Fruit fly (Drosophila melanogaster): ENCODE data around the gene CG15357.

The CG15357 gene

dm6 chr2L:1980708-1981339, 35.3 kb upstream of the CG15357 start, which contains the start of the genes CG15356 and CG15362 (continued):
- TF ChIP-seq Elba2 (GFP tag; optimal IDR thresholded peaks at IDR 0.05) (peak; percentile 96), CG9876 (GFP tag; optimal IDR thresholded peaks at IDR 0.05) (peak; percentile 19), kay (GFP tag; optimal IDR thresholded peaks at IDR 0.05) (no peak), Meics (GFP tag; optimal IDR thresholded peaks at IDR 0.05) (peak; percentile 56), zfh2 (GFP tag; optimal IDR thresholded peaks at IDR 0.05) (peak; percentile 43), Sry-δ (GFP tag; optimal IDR thresholded peaks at IDR 0.05) (peak; percentile 85), CG6791 (GFP tag; IDR thresholded peaks at IDR 0.05; ENCODE audit: partially characterized antibody) (peak; percentile 99), CG9817 (tag; optimal IDR thresholded peaks at IDR 0.05) (peak; percentile 26), Atf3 (GFP tag; optimal IDR thresholded peaks at IDR 0.05) (no peak), Dfd (GFP tag; optimal IDR thresholded peaks at IDR 0.05) (no peak), CG15269 (tag; optimal IDR thresholded peaks at IDR 0.05) (no peak), CG1233 (GFP tag; optimal IDR thresholded peaks at IDR 0.05) (peak; percentile 19), Doc3 (GFP tag; IDR thresholded peaks at IDR 0.05; ENCODE audit: partially characterized antibody) (peak; percentile 95), dm (GFP tag; optimal IDR thresholded peaks at IDR 0.05) (no peak), fd102C (GFP tag; optimal IDR thresholded peaks at IDR 0.05) (no peak), Gug (GFP tag; IDR thresholded peaks at IDR 0.05) (peak; percentile 60; the same call in 1 of the 4 replicates), CG8290 (GFP tag; optimal IDR thresholded peaks at IDR 0.05) (peak; percentile 16), CG8290 (tag; optimal IDR thresholded peaks at IDR 0.05) (no peak), lmd (GFP tag; IDR thresholded peaks at IDR 0.05) (no peak), CG5180 (GFP tag; optimal IDR thresholded peaks at IDR 0.05) (no peak), CG4854 (GFP tag; optimal IDR thresholded peaks at IDR 0.05) (peak; percentile 28), CG3838 (GFP tag; optimal IDR thresholded peaks at IDR 0.05) (no peak), YL-1 (GFP tag; optimal IDR thresholded peaks at IDR 0.05) (peak; percentile 41), CG6683 (GFP tag; optimal IDR thresholded peaks at IDR 0.05) (peak; percentile 10), CG2712 (tag; optimal IDR thresholded peaks at IDR 0.05) (peak; percentile 59), prd (optimal IDR thresholded peaks at IDR 0.05) (no peak), prd (GFP tag; IDR thresholded peaks at IDR 0.05) (peak; percentile 40; the same call in 1 of the 3 replicates), CG1024 (GFP tag; IDR thresholded peaks at IDR 0.05) (no peak), H2.0 (GFP tag; IDR thresholded peaks at IDR 0.05) (no peak), peb (GFP tag; IDR thresholded peaks at IDR 0.05) (no peak), psq (GFP tag; optimal IDR thresholded peaks at IDR 0.05) (no peak), scrt (GFP tag; optimal IDR thresholded peaks at IDR 0.05) (no peak), CG11093 (GFP tag; IDR thresholded peaks at IDR 0.05) (no peak), Bdp1 (GFP tag; optimal IDR thresholded peaks at IDR 0.05) (peak; percentile 2), CG9609 (GFP tag; optimal IDR thresholded peaks at IDR 0.05) (no peak), CG2875 (GFP tag; optimal IDR thresholded peaks at IDR 0.05) (peak; percentile 4), rib (GFP tag; IDR thresholded peaks at IDR 0.05) (no peak), az2 (GFP tag; optimal IDR thresholded peaks at IDR 0.05) (peak; percentile 16), Trl (optimal IDR thresholded peaks at IDR 0.05) (no peak), Trl (GFP tag; optimal IDR thresholded peaks at IDR 0.05) (no peak), CG16815 (GFP tag; optimal IDR thresholded peaks at IDR 0.05) (no peak), crol (GFP tag; IDR thresholded peaks at IDR 0.05) (no peak), Ptx1 (GFP tag; IDR thresholded peaks at IDR 0.05) (0 out of 2 replicates have a peak, but pooled peaks have one; percentile 9), Nf-YC (tag; optimal IDR thresholded peaks at IDR 0.05) (peak; percentile 29), vvl (GFP tag; IDR thresholded peaks at IDR 0.05) (peak; percentile 67), CG18619 (GFP tag; optimal IDR thresholded peaks at IDR 0.05) (peak; percentile 38), CG14441 (GFP tag; IDR thresholded peaks at IDR 0.05) (0 out of 2 replicates have a peak, but pooled peaks have one; percentile 8), lbe (GFP tag; optimal IDR thresholded peaks at IDR 0.05) (peak; percentile 43), CG11723 (GFP tag; optimal IDR thresholded peaks at IDR 0.05) (no peak), CG11695 (GFP tag; IDR thresholded peaks at IDR 0.05) (0 out of 3 replicates have a peak, but pooled peaks have one; percentile 20), h (optimal IDR thresholded peaks at IDR 0.05) (no peak), Ssrp (tag; optimal IDR thresholded peaks at IDR 0.05) (no peak)
